Worm (Caenorhabditis elegans) whole organism, L4 larva: ENCODE results near the gene mboa-6.

Experiments used
- F37D6.2 ChIP-seq: sonication (generic microtip); optimal IDR thresholded peaks from 2 replicates; lab custom pipeline; 2016; ENCODE audit warnings: mild to moderate bottlenecking, missing genetic modification characterization, missing compliant biosample characterization
- F44E2.7 ChIP-seq: fragments of 200-800 bp; sonication (Bioruptor generic); IDR thresholded peaks from 2 replicates; pipeline ENCODE4 v2.1.2; 2022; ENCODE audit warnings: missing genetic modification characterization, missing compliant biosample characterization
- R02D3.7 ChIP-seq: fragments of 150-350 bp; sonication (generic microtip); optimal IDR thresholded peaks from 3 replicates; lab custom pipeline; 2014; ENCODE audit warnings: missing biosample characterization, missing genetic modification characterization
- ZK546.5 ChIP-seq, 2 experiments: sonication (generic microtip); optimal IDR thresholded peaks; 2 replicates each; lab custom pipeline; 2017; ENCODE audit warnings: missing biosample characterization in 2 of 2, missing genetic modification characterization in 2 of 2
- aha-1 ChIP-seq: fragments of 150-350 bp; peaks from one replicate; lab custom pipeline; 2014; ENCODE audit warnings: missing biosample characterization, missing genetic modification characterization
- arid-1 ChIP-seq: fragments of 200-800 bp; sonication (Bioruptor generic); conservative IDR thresholded peaks from 2 replicates; pipeline ENCODE4 v1.3.6; 2022; ENCODE audit warnings: missing genetic modification reagents, missing genetic modification characterization, missing compliant biosample characterization
- ceh-44 ChIP-seq: fragments of 200-800 bp; sonication (Bioruptor generic); IDR thresholded peaks from 2 replicates; pipeline ENCODE4 v1.3.6; 2022; ENCODE audit warnings: missing genetic modification reagents, missing genetic modification characterization, missing compliant biosample characterization
- ceh-82 ChIP-seq: sonication (generic microtip); optimal IDR thresholded peaks from 2 replicates; lab custom pipeline; 2017; ENCODE audit warnings: missing biosample characterization, missing genetic modification characterization
- ces-1 ChIP-seq: fragments of 150-350 bp; sonication (generic microtip); optimal IDR thresholded peaks from 4 replicates; lab custom pipeline; 2014; ENCODE audit warnings: missing biosample characterization, missing genetic modification reagents, missing genetic modification characterization
- ctbp-1 ChIP-seq: fragments of 200-800 bp; sonication (Bioruptor generic); IDR thresholded peaks from 2 replicates; pipeline ENCODE4 v1.3.6; 2022; ENCODE audit warnings: missing genetic modification reagents, missing genetic modification characterization, missing compliant biosample characterization
- daf-12 ChIP-seq: fragments of 150-350 bp; optimal IDR thresholded peaks from 2 replicates; lab custom pipeline; 2014; ENCODE audit warnings: missing biosample characterization, missing genetic modification reagents, missing genetic modification characterization
- daf-16 ChIP-seq, 3 experiments: sonication (generic microtip); optimal IDR thresholded peaks; 2 replicates each; lab custom pipeline; 2016 to 2017; ENCODE audit warnings: missing genetic modification characterization in 3 of 3, missing genetic modification reagents in 3 of 3, mild to moderate bottlenecking in 2 of 3, missing compliant biosample characterization in 2 of 3, missing biosample characterization in 1 of 3, moderate library complexity in 1 of 3
- daf-19 ChIP-seq: fragments of 200-800 bp; sonication (Bioruptor generic); conservative IDR thresholded peaks from 2 replicates; pipeline ENCODE4 v1.3.6; 2022; ENCODE audit warnings: missing genetic modification characterization, missing compliant biosample characterization
- dmd-6 ChIP-seq: fragments of 200-800 bp; sonication (Bioruptor generic); IDR thresholded peaks from 2 replicates; pipeline ENCODE4 v1.3.6; 2022; ENCODE audit warnings: missing genetic modification reagents, missing genetic modification characterization, missing compliant biosample characterization
- dmd-8 ChIP-seq: fragments of 200-800 bp; sonication (Bioruptor generic); IDR thresholded peaks from 2 replicates; pipeline ENCODE4 v1.3.6; 2022; ENCODE audit warnings: missing genetic modification characterization, missing compliant biosample characterization
- dmd-9 ChIP-seq: fragments of 200-800 bp; sonication (Bioruptor generic); IDR thresholded peaks from 2 replicates; pipeline ENCODE4 v1.3.6; 2022; ENCODE audit warnings: missing genetic modification reagents, missing genetic modification characterization, missing compliant biosample characterization
- egl-27 ChIP-seq: sonication (generic microtip); optimal IDR thresholded peaks from 3 replicates; lab custom pipeline; 2017; ENCODE audit warnings: missing biosample characterization, missing genetic modification reagents, missing genetic modification characterization
- fkh-10 ChIP-seq: fragments of 150-350 bp; optimal IDR thresholded peaks from 2 replicates; lab custom pipeline; 2014; ENCODE audit warnings: missing biosample characterization, missing genetic modification reagents, missing genetic modification characterization
- fos-1 ChIP-seq: fragments of 150-350 bp; optimal IDR thresholded peaks from 2 replicates; lab custom pipeline; 2014; ENCODE audit warnings: missing biosample characterization, missing genetic modification characterization
- gei-8 ChIP-seq: fragments of 200-800 bp; sonication (Bioruptor generic); optimal IDR thresholded peaks from 2 replicates; lab custom pipeline; 2018; ENCODE audit warnings: mild to moderate bottlenecking, missing genetic modification characterization, missing compliant biosample characterization
- hif-1 ChIP-seq, 2 experiments: sonication (generic microtip); optimal IDR thresholded peaks; 2 replicates each; lab custom pipeline; 2016 to 2017; ENCODE audit warnings: missing compliant biosample characterization in 2 of 2, missing genetic modification characterization in 2 of 2, missing genetic modification reagents in 2 of 2, missing genotype in 2 of 2, mild to moderate bottlenecking in 1 of 2
- lim-7 ChIP-seq: fragments of 200-800 bp; sonication (Bioruptor generic); IDR thresholded peaks from 2 replicates; pipeline ENCODE4 v1.3.6; 2022; ENCODE audit warnings: missing genetic modification characterization, missing compliant biosample characterization
- lin-13 ChIP-seq: fragments of 150-350 bp; optimal IDR thresholded peaks from 2 replicates; lab custom pipeline; 2014; ENCODE audit warnings: missing biosample characterization, missing genetic modification reagents, missing genetic modification characterization
- lir-3 ChIP-seq: sonication (generic microtip); optimal IDR thresholded peaks from 2 replicates; lab custom pipeline; 2016; ENCODE audit warnings: mild to moderate bottlenecking, missing genetic modification characterization, missing compliant biosample characterization
- lsy-2 ChIP-seq, 2 experiments: fragments of 150-350 bp in 1 of 2; sonication (generic microtip) in 1 of 2; optimal IDR thresholded peaks; 2 replicates each; lab custom pipeline; 2014 to 2017; ENCODE audit warnings: missing biosample characterization in 2 of 2, missing genetic modification characterization in 2 of 2
- madf-5 ChIP-seq, 2 experiments: fragments of 200-800 bp; sonication (Bioruptor generic); IDR thresholded peaks; 2 replicates each; pipeline ENCODE4 v1.3.6; 2022; ENCODE audit warnings: missing compliant biosample characterization in 2 of 2, missing genetic modification characterization in 2 of 2
- nhr-11 ChIP-seq: fragments of 150-350 bp; optimal IDR thresholded peaks from 2 replicates; lab custom pipeline; 2014; ENCODE audit warnings: missing biosample characterization, missing genetic modification characterization
- nhr-28 ChIP-seq: fragments of 150-350 bp; optimal IDR thresholded peaks from 2 replicates; lab custom pipeline; 2014; ENCODE audit warnings: missing biosample characterization, missing genetic modification characterization
- nhr-77 ChIP-seq: fragments of 150-350 bp; optimal IDR thresholded peaks from 2 replicates; lab custom pipeline; 2014; ENCODE audit warnings: missing biosample characterization, missing genetic modification characterization
- pha-4 ChIP-seq, 2 experiments: fragments of 150-350 bp in 1 of 2; fragments of 200-800 bp in 1 of 2; sonication (Bioruptor generic) in 1 of 2; IDR thresholded peaks in 1 of 2; optimal IDR thresholded peaks in 1 of 2; 2 replicates each; pipeline versions ENCODE4 v1.3.6 to Lab custom; 2014 to 2022; ENCODE audit warnings: missing genetic modification characterization in 2 of 2, missing genetic modification reagents in 2 of 2, missing biosample characterization in 1 of 2, missing compliant biosample characterization in 1 of 2
- pqm-1 ChIP-seq: sonication (generic microtip); optimal IDR thresholded peaks from 2 replicates; lab custom pipeline; 2017; ENCODE audit warnings: missing biosample characterization, missing genetic modification characterization
- saeg-2 ChIP-seq: fragments of 200-800 bp; sonication (Bioruptor generic); IDR thresholded peaks from 2 replicates; pipeline ENCODE4 v1.3.6; 2022; ENCODE audit warnings: missing genetic modification reagents, missing genetic modification characterization, missing compliant biosample characterization
- sdz-12 ChIP-seq: fragments of 200-800 bp; sonication (Bioruptor generic); optimal IDR thresholded peaks from 2 replicates; lab custom pipeline; 2018; ENCODE audit warnings: mild to moderate bottlenecking, missing genetic modification characterization, missing compliant biosample characterization
- set-16 ChIP-seq: fragments of 200-800 bp; sonication (Bioruptor generic); IDR thresholded peaks from 2 replicates; pipeline ENCODE4 v1.3.6; 2022; ENCODE audit warnings: missing genetic modification reagents, missing genetic modification characterization, missing compliant biosample characterization
- skn-1 ChIP-seq: fragments of 150-350 bp; optimal IDR thresholded peaks from 2 replicates; lab custom pipeline; 2014; ENCODE audit warnings: missing biosample characterization, missing genetic modification characterization
- spr-3 ChIP-seq: fragments of 200-800 bp; sonication (Bioruptor generic); optimal IDR thresholded peaks from 2 replicates; lab custom pipeline; 2018; ENCODE audit warnings: mild to moderate bottlenecking, missing genetic modification characterization, missing compliant biosample characterization
- unc-62 ChIP-seq, 3 experiments: fragments of 150-350 bp in 1 of 3; sonication (generic microtip); optimal IDR thresholded peaks in 2 of 3; peaks in 1 of 3; 1 replicate in 1 of 3; 2 replicates in 2 of 3; lab custom pipeline; 2014 to 2017; ENCODE audit warnings: missing biosample characterization in 3 of 3, missing genetic modification characterization in 3 of 3, missing genetic modification reagents in 3 of 3, missing genotype in 1 of 3
- zfp-2 ChIP-seq: sonication (generic microtip); optimal IDR thresholded peaks from 2 replicates; lab custom pipeline; 2016; ENCODE audit warnings: mild to moderate bottlenecking, missing genetic modification characterization, missing compliant biosample characterization
- zfp-3 ChIP-seq: fragments of 200-800 bp; sonication (Bioruptor generic); conservative IDR thresholded peaks from 2 replicates; pipeline ENCODE4 v1.3.6; 2022; ENCODE audit warnings: missing genetic modification reagents, missing genetic modification characterization, missing compliant biosample characterization
- zip-11 ChIP-seq: fragments of 200-800 bp; sonication (Bioruptor generic); IDR thresholded peaks from 2 replicates; pipeline ENCODE4 v1.3.6; 2022; ENCODE audit warnings: missing genetic modification characterization, missing compliant biosample characterization
- ztf-7 ChIP-seq: fragments of 150-350 bp; optimal IDR thresholded peaks from 2 replicates; lab custom pipeline; 2014; ENCODE audit warnings: missing biosample characterization, missing genetic modification characterization

Gene mboa-6

ce11 chrIII:1931509-1931908 lies 30.2 kb downstream of the mboa-6 start:
- TF ChIP-seq daf-16 (GFP tag; optimal IDR thresholded peaks at IDR 0.05; lab: Kevin White, UChicago) = no peak
- TF ChIP-seq daf-16 (tag; optimal IDR thresholded peaks at IDR 0.05; lab: Kevin White, UChicago) = no peak
- TF ChIP-seq lin-13 (GFP tag; lab: Kevin White, UChicago) = peak; percentile 36
- TF ChIP-seq nhr-11 (tag; lab: Kevin White, UChicago) = no peak
- TF ChIP-seq, all 104 proteins: peak for 1

- no peak for TF ChIP-seq ces-1 (GFP tag; lab: Kevin White, UChicago)
- TF ChIP-seq daf-12 (tag; lab: Kevin White, UChicago) = no peak
- no peak; the same call in 1 of the 2 replicates for TF ChIP-seq pha-4 (GFP tag; IDR thresholded peaks at IDR 0.05; lab: Robert Waterston, UW)
- TF ChIP-seq pha-4 (tag; optimal IDR thresholded peaks at IDR 0.05; lab: Kevin White, UChicago) = no peak
- no peak for TF ChIP-seq madf-5 (GFP tag; IDR thresholded peaks at IDR 0.05; lab: Robert Waterston, UW)
- TF ChIP-seq gei-8 (GFP tag; lab: Kevin White, UChicago) = no peak
- no peak for TF ChIP-seq zip-11 (GFP tag; lab: Robert Waterston, UW)
- TF ChIP-seq F44E2.7 (GFP tag; lab: Robert Waterston, UW) = no peak
- TF ChIP-seq dmd-8 (GFP tag; lab: Robert Waterston, UW) = no peak
- peak; percentile 89 for TF ChIP-seq aha-1
- TF ChIP-seq fkh-10 (GFP tag; lab: Kevin White, UChicago) = no peak
- TF ChIP-seq ctbp-1 = no peak
- no peak for TF ChIP-seq lsy-2 (tag; optimal IDR thresholded peaks at IDR 0.05; lab: Kevin White, UChicago)
- no peak for TF ChIP-seq zfp-3
- TF ChIP-seq sdz-12 = no peak
- TF ChIP-seq set-16 (GFP tag; lab: Robert Waterston, UW) = peak; percentile 95
- no peak for TF ChIP-seq lir-3 (tag; lab: Kevin White, UChicago)
- TF ChIP-seq lim-7 (GFP tag; lab: Robert Waterston, UW) = 0 out of 2 replicates have a peak, but pooled peaks have one; percentile 34
- no peak for TF ChIP-seq ceh-82 (tag; lab: Kevin White, UChicago)
- no peak for TF ChIP-seq daf-19 (GFP tag; lab: Robert Waterston, UW)
Observed at ce11 chrIII:1930714-1931273, 31.0 kb downstream of the mboa-6 start.

- peak in 1 of 2 experiments; percentile 36 for TF ChIP-seq lsy-2 (tag; optimal IDR thresholded peaks at IDR 0.05; lab: Kevin White, UChicago)
- TF ChIP-seq F37D6.2 = no peak
- TF ChIP-seq aha-1 = peak; percentile 17
- no peak for TF ChIP-seq fos-1
- TF ChIP-seq pqm-1 = no peak
- TF ChIP-seq set-16 (GFP tag; lab: Robert Waterston, UW) = peak; percentile 75
- no peak for TF ChIP-seq dmd-6 (GFP tag; lab: Robert Waterston, UW)
- no peak for TF ChIP-seq saeg-2 (GFP tag; lab: Robert Waterston, UW)
Observed at ce11 chrIII:1928741-1929499, 32.8 kb downstream of the mboa-6 start.

ce11 chrIII:1927230-1927629 lies 34.5 kb downstream of the mboa-6 start:
- TF ChIP-seq lsy-2 (tag; optimal IDR thresholded peaks at IDR 0.05; lab: Kevin White, UChicago) = peak in 1 of 2 experiments; percentile 2
- peak; percentile 5 for TF ChIP-seq lin-13 (GFP tag; lab: Kevin White, UChicago)
- TF ChIP-seq set-16 (GFP tag; lab: Robert Waterston, UW) = no peak
- TF ChIP-seq unc-62 (GFP tag; optimal IDR thresholded peaks at IDR 0.05 in 1 of 2; lab: Kevin White, UChicago) = peak in 1 of 2 experiments; percentile 62
- TF ChIP-seq unc-62 (tag; optimal IDR thresholded peaks at IDR 0.05; lab: Kevin White, UChicago) = no peak

ce11 chrIII:1926456-1926855 lies 35.3 kb downstream of the mboa-6 start:
- peak; percentile 82 for TF ChIP-seq nhr-28 (tag; lab: Kevin White, UChicago)
- peak in 1 of 2 experiments; percentile 76 for TF ChIP-seq hif-1 (tag; optimal IDR thresholded peaks at IDR 0.05; lab: Kevin White, UChicago)
- no peak for TF ChIP-seq ztf-7 (tag; lab: Kevin White, UChicago)
- peak; percentile 72 for TF ChIP-seq arid-1
- TF ChIP-seq ZK546.5 (tag; optimal IDR thresholded peaks at IDR 0.05; lab: Kevin White, UChicago) = no peak
- TF ChIP-seq dmd-9 = peak; percentile 4; the same call in 1 of the 2 replicates
- TF ChIP-seq lir-3 (tag; lab: Kevin White, UChicago) = no peak
- TF ChIP-seq F44E2.7 (GFP tag; lab: Robert Waterston, UW) = no peak
- no peak for TF ChIP-seq ceh-44
- TF ChIP-seq skn-1 (tag; lab: Kevin White, UChicago) = no peak
- no peak for TF ChIP-seq R02D3.7 (tag; lab: Kevin White, UChicago)
- no peak for TF ChIP-seq spr-3 (GFP tag; lab: Kevin White, UChicago)
- TF ChIP-seq zfp-2 (tag; lab: Kevin White, UChicago) = no peak
- peak; percentile 48 for TF ChIP-seq fos-1
- no peak for TF ChIP-seq egl-27 (tag; lab: Kevin White, UChicago)
- peak; percentile 76 for TF ChIP-seq nhr-77
